Fruit fly (Drosophila melanogaster) whole organism, embryonic: ENCODE data around the gene Tssk.

Experiments
- ATbp ChIP-seq: fragments of 200-800 bp; sonication (Bioruptor generic); optimal IDR thresholded peaks from 2 replicates; lab custom pipeline; 2017; ENCODE audit warnings: missing biosample characterization, mild to moderate bottlenecking, missing genetic modification characterization, missing genetic modification reagents
- Awh ChIP-seq: fragments of 200-800 bp; sonication (Bioruptor generic); IDR thresholded peaks from 2 replicates; pipeline ENCODE4, ENCODE4 v1.3.6; 2022; ENCODE audit warnings: missing biosample characterization, missing genetic modification characterization
- CG11696 ChIP-seq: fragments of 200-800 bp; sonication (Bioruptor generic); IDR thresholded peaks from 2 replicates; pipeline ENCODE4 v1.3.6; 2022; ENCODE audit warnings: missing biosample characterization, missing genetic modification characterization
- CG11723 ChIP-seq: fragments of 200-800 bp; sonication (Bioruptor generic); optimal IDR thresholded peaks from 2 replicates; lab custom pipeline; 2017; ENCODE audit warnings: missing biosample characterization, mild to moderate bottlenecking, missing genetic modification characterization
- CG12299 ChIP-seq: fragments of 200-800 bp; sonication (Bioruptor generic); optimal IDR thresholded peaks from 2 replicates; lab custom pipeline; 2018; ENCODE audit warnings: missing biosample characterization, mild to moderate bottlenecking, missing genetic modification characterization
- CG14050 ChIP-seq: fragments of 200-800 bp; sonication (Bioruptor generic); IDR thresholded peaks from 3 replicates; pipeline ENCODE4 v1.3.6; 2022; ENCODE audit warnings: missing biosample characterization, missing genetic modification characterization
- CG15073 ChIP-seq: fragments of 200-800 bp; sonication (Bioruptor generic); optimal IDR thresholded peaks from 2 replicates; lab custom pipeline; 2016; ENCODE audit warnings: missing biosample characterization, missing genetic modification characterization
- CG15514 ChIP-seq: fragments of 200-800 bp; sonication (Bioruptor generic); optimal IDR thresholded peaks from 3 replicates; lab custom pipeline; 2017; ENCODE audit warnings: missing biosample characterization, missing genetic modification characterization, mild to moderate bottlenecking, moderate library complexity, missing genetic modification reagents
- CG30431 ChIP-seq: fragments of 200-800 bp; sonication (Bioruptor generic); optimal IDR thresholded peaks from 2 replicates; lab custom pipeline; 2017; ENCODE audit warnings: missing biosample characterization, missing genetic modification characterization
- CG3163 ChIP-seq: fragments of 200-800 bp; sonication (Bioruptor generic); optimal IDR thresholded peaks from 3 replicates; lab custom pipeline; 2016; ENCODE audit warnings: missing biosample characterization, missing genetic modification characterization
- CG3281 ChIP-seq: fragments of 200-800 bp; sonication (Bioruptor generic); optimal IDR thresholded peaks from 3 replicates; lab custom pipeline; 2017; ENCODE audit warnings: missing biosample characterization, mild to moderate bottlenecking, missing genetic modification characterization
- CG3995 ChIP-seq: fragments of 200-800 bp; sonication (Bioruptor generic); optimal IDR thresholded peaks from 3 replicates; lab custom pipeline; 2016; ENCODE audit warnings: missing biosample characterization, missing genetic modification characterization
- CG6813 ChIP-seq: fragments of 200-800 bp; sonication (Bioruptor generic); optimal IDR thresholded peaks from 2 replicates; lab custom pipeline; 2017; ENCODE audit warnings: missing biosample characterization, missing genetic modification characterization, mild to moderate bottlenecking, moderate library complexity, missing genetic modification reagents
- CG9797 ChIP-seq: fragments of 200-800 bp; sonication (Bioruptor generic); optimal IDR thresholded peaks from 3 replicates; lab custom pipeline; 2018; ENCODE audit warnings: missing biosample characterization, mild to moderate bottlenecking, missing genetic modification characterization
- CrebB ChIP-seq: fragments of 200-800 bp; sonication (Bioruptor generic); optimal IDR thresholded peaks from 3 replicates; lab custom pipeline; 2018; ENCODE audit warnings: missing biosample characterization, mild to moderate bottlenecking, missing genetic modification characterization
- Dll ChIP-seq: fragments of 200-800 bp; sonication (Bioruptor generic); IDR thresholded peaks from 4 replicates; pipeline ENCODE4 v1.3.6; 2022; ENCODE audit warnings: missing biosample characterization, missing genetic modification characterization; ENCODE audit not compliant: partially characterized antibody
- E2f2 ChIP-seq: fragments of 200-800 bp; sonication (Bioruptor generic); IDR thresholded peaks from 2 replicates; pipeline ENCODE4 v1.3.6; 2022; ENCODE audit warnings: missing biosample characterization, missing genetic modification characterization
- H15 ChIP-seq: fragments of 200-800 bp; sonication (Bioruptor generic); IDR thresholded peaks from 3 replicates; pipeline ENCODE4 v1.3.6; 2022; ENCODE audit warnings: missing biosample characterization, missing genetic modification characterization
- MTF-1 ChIP-seq: fragments of 200-800 bp; sonication (Bioruptor generic); optimal IDR thresholded peaks from 2 replicates; lab custom pipeline; 2018; ENCODE audit warnings: missing biosample characterization, mild to moderate bottlenecking, missing genetic modification characterization, borderline replicate concordance
- Mes4 ChIP-seq: fragments of 200-800 bp; sonication (Bioruptor generic); optimal IDR thresholded peaks from 2 replicates; lab custom pipeline; 2016; ENCODE audit warnings: missing biosample characterization, missing genetic modification characterization
- NFAT ChIP-seq: fragments of 200-800 bp; sonication (Bioruptor generic); IDR thresholded peaks from 2 replicates; pipeline ENCODE4 v1.3.6; 2022; ENCODE audit warnings: missing biosample characterization, missing genetic modification characterization
- Nf-YA ChIP-seq: fragments of 200-800 bp; sonication (Bioruptor generic); IDR thresholded peaks from 2 replicates; pipeline ENCODE4 v1.3.6; 2022; ENCODE audit warnings: missing biosample characterization, missing genetic modification characterization
- NfI ChIP-seq: fragments of 200-800 bp; sonication (Bioruptor generic); optimal IDR thresholded peaks from 3 replicates; lab custom pipeline; 2018; ENCODE audit warnings: missing biosample characterization, mild to moderate bottlenecking, missing genetic modification characterization, moderate library complexity
- Trl ChIP-seq, 3 experiments: fragments of >200 bp in 2 of 3; fragments of 200-800 bp in 1 of 3; sonication (Bioruptor generic) in 1 of 3; optimal IDR thresholded peaks; 2 replicates in 1 of 3; 3 replicates in 2 of 3; lab custom pipeline; 2016 to 2017; ENCODE audit warnings: missing biosample characterization in 1 of 3, missing genetic modification characterization in 1 of 3
- ase ChIP-seq: fragments of 200-800 bp; sonication (Bioruptor generic); IDR thresholded peaks from 3 replicates; pipeline ENCODE4 v1.3.6; 2022; ENCODE audit warnings: missing biosample characterization, missing genetic modification characterization
- ato ChIP-seq: fragments of 200-800 bp; sonication (Bioruptor generic); IDR thresholded peaks from 2 replicates; pipeline ENCODE4 v1.3.6; 2022; ENCODE audit warnings: missing biosample characterization, missing genetic modification characterization; ENCODE audit not compliant: partially characterized antibody
- bcd ChIP-seq: fragments of 200-800 bp; sonication (Bioruptor generic); optimal IDR thresholded peaks from 2 replicates; lab custom pipeline; 2017; ENCODE audit warnings: missing biosample characterization, mild to moderate bottlenecking, missing genetic modification characterization
- bsh ChIP-seq, 2 experiments: fragments of 200-800 bp; sonication (Bioruptor generic); optimal IDR thresholded peaks; 2 replicates each; lab custom pipeline; 2017 to 2018; ENCODE audit warnings: mild to moderate bottlenecking in 2 of 2, missing biosample characterization in 2 of 2, missing genetic modification characterization in 2 of 2, moderate library complexity in 1 of 2
- caup ChIP-seq: fragments of 200-800 bp; sonication (Bioruptor generic); optimal IDR thresholded peaks from 3 replicates; lab custom pipeline; 2017; ENCODE audit warnings: missing biosample characterization, mild to moderate bottlenecking, missing genetic modification characterization, moderate library complexity; ENCODE audit not compliant: severe bottlenecking
- cg ChIP-seq: fragments of 200-800 bp; sonication (Bioruptor generic); optimal IDR thresholded peaks from 3 replicates; lab custom pipeline; 2019; ENCODE audit warnings: missing biosample characterization, mild to moderate bottlenecking, missing genetic modification characterization, moderate library complexity
- chinmo ChIP-seq: fragments of 200-800 bp; sonication (Bioruptor generic); IDR thresholded peaks from 4 replicates; pipeline ENCODE4 v1.3.6; 2022; ENCODE audit warnings: missing biosample characterization, missing genetic modification characterization; ENCODE audit not compliant: partially characterized antibody
- ci ChIP-seq: fragments of 200-800 bp; sonication (Bioruptor generic); IDR thresholded peaks from 3 replicates; pipeline ENCODE4 v1.3.6; 2022; ENCODE audit warnings: missing biosample characterization, missing genetic modification characterization
- cwo ChIP-seq: fragments of 200-800 bp; sonication (Bioruptor generic); optimal IDR thresholded peaks from 3 replicates; lab custom pipeline; 2017; ENCODE audit warnings: missing biosample characterization, missing genetic modification characterization, mild to moderate bottlenecking, moderate library complexity, missing genetic modification reagents
- exex ChIP-seq: fragments of 200-800 bp; sonication (Bioruptor generic); optimal IDR thresholded peaks from 4 replicates; lab custom pipeline; 2018; ENCODE audit warnings: missing biosample characterization, mild to moderate bottlenecking, missing genetic modification characterization, moderate library complexity
- lilli ChIP-seq: fragments of 200-800 bp; sonication (Bioruptor generic); optimal IDR thresholded peaks from 3 replicates; lab custom pipeline; 2016; ENCODE audit warnings: missing biosample characterization, missing genetic modification characterization
- mam ChIP-seq: fragments of 200-800 bp; sonication (Bioruptor generic); optimal IDR thresholded peaks from 3 replicates; lab custom pipeline; 2016; ENCODE audit warnings: missing biosample characterization, missing genetic modification characterization
- nerfin-2 ChIP-seq: fragments of 200-800 bp; sonication (Bioruptor generic); IDR thresholded peaks from 2 replicates; pipeline ENCODE4 v1.3.6; 2022; ENCODE audit warnings: missing biosample characterization, missing genetic modification characterization; ENCODE audit not compliant: partially characterized antibody
- pros ChIP-seq: fragments of 200-800 bp; sonication (Bioruptor generic); optimal IDR thresholded peaks from 3 replicates; lab custom pipeline; 2019; ENCODE audit warnings: missing biosample characterization, mild to moderate bottlenecking, missing genetic modification characterization, moderate library complexity
- sens ChIP-seq: fragments of 200-800 bp; sonication (Bioruptor generic); peaks from one replicate; lab custom pipeline; 2016; ENCODE audit warnings: missing biosample characterization, missing genetic modification characterization
- sna ChIP-seq: fragments of 200-800 bp; sonication (Bioruptor generic); IDR thresholded peaks from 2 replicates; pipeline ENCODE4 v1.3.6; 2022; ENCODE audit warnings: missing biosample characterization, missing genetic modification characterization; ENCODE audit not compliant: partially characterized antibody
- stwl ChIP-seq: fragments of 200-800 bp; sonication (Bioruptor generic); optimal IDR thresholded peaks from 3 replicates; lab custom pipeline; 2018; ENCODE audit warnings: missing biosample characterization, mild to moderate bottlenecking, missing genetic modification characterization, moderate library complexity
- tio ChIP-seq: fragments of 200-800 bp; sonication (Bioruptor generic); optimal IDR thresholded peaks from 2 replicates; lab custom pipeline; 2017; ENCODE audit warnings: missing biosample characterization, missing genetic modification characterization, inconsistent platforms
- trem ChIP-seq: fragments of 200-800 bp; optimal IDR thresholded peaks from 3 replicates; lab custom pipeline; 2019; ENCODE audit warnings: missing biosample characterization, mild to moderate bottlenecking, missing genetic modification characterization, moderate library complexity
- yki ChIP-seq: fragments of >200 bp; optimal IDR thresholded peaks from 3 replicates; lab custom pipeline; 2018

Gene Tssk

dm6 chr3R:18583881-18584545 is 14.5 kb upstream of the Tssk start (continued):
- TF ChIP-seq ATbp (GFP tag; lab: Kevin White, UChicago) (peak; percentile 98), CG12299 (peak; percentile 88), CG15514 (peak; percentile 89), E2f2 (GFP tag; lab: Robert Waterston, UW) (peak; percentile 84)

dm6 chr3R:18584546-18584935 is 13.9 kb upstream of the Tssk start:
- TF ChIP-seq CrebB (tag; lab: Kevin White, UChicago) (no peak), cg (GFP tag; lab: Kevin White, UChicago) (peak; percentile 62), Trl (optimal IDR thresholded peaks at IDR 0.05; lab: Kevin White, UChicago) (peak; percentile 66 to 75), Trl (GFP tag; optimal IDR thresholded peaks at IDR 0.05; lab: Kevin White, UChicago) (no peak), sna (GFP tag; lab: Robert Waterston, UW) (0 out of 2 replicates have a peak, but pooled peaks have one; percentile 38)

dm6 chr3R:18585259-18585858 is 13.1 kb upstream of the Tssk start:
- TF ChIP-seq yki (lab: Kevin White, UChicago): peak; percentile 83
- TF ChIP-seq Nf-YA (GFP tag; lab: Robert Waterston, UW): no peak
- peak; percentile 27; the same call in 1 of the 2 replicates for TF ChIP-seq ato (GFP tag; lab: Robert Waterston, UW)
- TF ChIP-seq CG3163 (GFP tag; lab: Kevin White, UChicago): peak; percentile 100
- no peak for TF ChIP-seq tio (GFP tag; lab: Kevin White, UChicago)
- peak; percentile 33 for TF ChIP-seq MTF-1
- TF ChIP-seq bsh (GFP tag; optimal IDR thresholded peaks at IDR 0.05; lab: Kevin White, UChicago): peak in 1 of 2 experiments; percentile 27
- TF ChIP-seq NFAT (GFP tag; lab: Robert Waterston, UW): 0 out of 2 replicates have a peak, but pooled peaks have one; percentile 15
- peak; percentile 4 for TF ChIP-seq CG3281 (GFP tag; lab: Kevin White, UChicago)
- TF ChIP-seq H15 (GFP tag; lab: Robert Waterston, UW): no peak
- TF ChIP-seq CG15073 (GFP tag; lab: Kevin White, UChicago): peak; percentile 98
- peak; percentile 2 for TF ChIP-seq trem (tag; lab: Kevin White, UChicago)
- TF ChIP-seq mam (GFP tag; lab: Kevin White, UChicago): peak; percentile 19
- TF ChIP-seq sens (GFP tag; lab: Kevin White, UChicago): peak; percentile 77
- TF ChIP-seq CG14050 (GFP tag; lab: Robert Waterston, UW): no peak
- peak; percentile 3 for TF ChIP-seq Mes4 (GFP tag; lab: Kevin White, UChicago)
- TF ChIP-seq caup (GFP tag; lab: Kevin White, UChicago): peak; percentile 33
- TF ChIP-seq CG11696 (GFP tag; lab: Robert Waterston, UW): 0 out of 2 replicates have a peak, but pooled peaks have one; percentile 33
- TF ChIP-seq CG9797: no peak
- TF ChIP-seq CG6813: peak; percentile 13
- peak; percentile 23 for TF ChIP-seq NfI
- TF ChIP-seq bcd: no peak
- peak; percentile 52; the same call in 1 of the 2 replicates for TF ChIP-seq nerfin-2
- no peak for TF ChIP-seq CG30431
- peak; percentile 49; the same call in 1 of the 3 replicates for TF ChIP-seq ci (GFP tag; lab: Robert Waterston, UW)
- peak; percentile 82 for TF ChIP-seq CG3995 (GFP tag; lab: Kevin White, UChicago)
- TF ChIP-seq chinmo (GFP tag; lab: Robert Waterston, UW): peak; percentile 67; the same call in 1 of the 4 replicates
- TF ChIP-seq Dll (GFP tag; lab: Robert Waterston, UW): peak; percentile 34; the same call in 1 of the 4 replicates
- no peak for TF ChIP-seq CG11723 (GFP tag; lab: Kevin White, UChicago)
- TF ChIP-seq exex: peak; percentile 69
- peak; percentile 37 for TF ChIP-seq lilli (GFP tag; lab: Kevin White, UChicago)
- peak; percentile 60 for TF ChIP-seq stwl (tag; lab: Kevin White, UChicago)
- TF ChIP-seq Awh (GFP tag; lab: Robert Waterston, UW): peak; percentile 57
- TF ChIP-seq cwo (GFP tag; lab: Kevin White, UChicago): peak; percentile 61
- no peak; the same call in 2 of the 3 replicates for TF ChIP-seq ase (GFP tag; lab: Robert Waterston, UW)
- no peak for TF ChIP-seq pros (GFP tag; lab: Kevin White, UChicago)
